Worm (Caenorhabditis elegans) whole organism, L2 larva: ENCODE results near the gene F54D5.2.
"Not testable (repeated sequence)": the region's sequence is repeated elsewhere in the genome, so short reads cannot be mapped to it uniquely, and the experiment has no call there.

ENCODE experiments used
- lin-13 ChIP-seq: fragments of 150-350 bp; optimal IDR thresholded peaks from 2 replicates; lab custom pipeline; 2014; ENCODE audit warnings: missing biosample characterization, missing genetic modification reagents, missing genetic modification characterization
- unc-62 ChIP-seq: fragments of 150-350 bp; optimal IDR thresholded peaks from 2 replicates; lab custom pipeline; 2014; ENCODE audit warnings: missing biosample characterization, missing genetic modification reagents, missing genetic modification characterization

- TF ChIP-seq lin-13 (GFP tag; lab: Kevin White, UChicago): peak; percentile 88
- not testable (repeated sequence) for TF ChIP-seq unc-62
Observed at ce11 chrII:11534429-11535099, 38.4 kb upstream of the F54D5.2 start, which contains the start of gene Y62F5A.12.
